Fruit fly (Drosophila melanogaster): Measurements from ENCODE around the gene CG11911.

CG11911 gene

dm6 chr2L:286421-286820 is 34.6 kb downstream of the CG11911 start (continued):
- TF ChIP-seq crol (GFP tag; IDR thresholded peaks at IDR 0.05) (0 out of 2 replicates have a peak, but pooled peaks have one; percentile 11), Ets97D (GFP tag; optimal IDR thresholded peaks at IDR 0.05) (peak; percentile 20), bcd (GFP tag; optimal IDR thresholded peaks at IDR 0.05) (peak; percentile 56), CG11560 (tag; IDR thresholded peaks at IDR 0.05) (no peak; the same call in 2 of the 3 replicates), Scr (GFP tag; IDR thresholded peaks at IDR 0.05; ENCODE audit: partially characterized antibody) (no peak), CG17912 (GFP tag; optimal IDR thresholded peaks at IDR 0.05) (peak; percentile 40), ap (GFP tag; IDR thresholded peaks at IDR 0.05) (peak; percentile 46), Dek (tag; optimal IDR thresholded peaks at IDR 0.05) (peak; percentile 63), BEAF-32 (GFP tag; optimal IDR thresholded peaks at IDR 0.05) (no peak), pros (GFP tag; optimal IDR thresholded peaks at IDR 0.05) (no peak), z (GFP tag; IDR thresholded peaks at IDR 0.05) (no peak), hbn (GFP tag; IDR thresholded peaks at IDR 0.05; ENCODE audit: partially characterized antibody) (no peak), tup (GFP tag; optimal IDR thresholded peaks at IDR 0.05) (peak; percentile 39), CG10543 (GFP tag; optimal IDR thresholded peaks at IDR 0.05) (peak; percentile 74), CG11456 (GFP tag; IDR thresholded peaks at IDR 0.05) (peak; percentile 88), kni (GFP tag; optimal IDR thresholded peaks at IDR 0.05) (no peak), CG34422 (GFP tag; IDR thresholded peaks at IDR 0.05) (peak; percentile 65), CG17361 (GFP tag; IDR thresholded peaks at IDR 0.05) (no peak), pb (GFP tag; optimal IDR thresholded peaks at IDR 0.05) (peak; percentile 15), rib (GFP tag; IDR thresholded peaks at IDR 0.05) (peak; percentile 69; the same call in 1 of the 2 replicates), fd102C (GFP tag; optimal IDR thresholded peaks at IDR 0.05) (no peak), hkb (optimal IDR thresholded peaks at IDR 0.05) (no peak), hkb (GFP tag; IDR thresholded peaks at IDR 0.05) (peak; percentile 75), Sry-β (GFP tag; optimal IDR thresholded peaks at IDR 0.05) (no peak), vvl (GFP tag; IDR thresholded peaks at IDR 0.05) (peak; percentile 84), CG8924 (tag; optimal IDR thresholded peaks at IDR 0.05) (peak; percentile 19), sqz (GFP tag; optimal IDR thresholded peaks at IDR 0.05) (no peak), toy (GFP tag; IDR thresholded peaks at IDR 0.05) (no peak), chinmo (GFP tag; IDR thresholded peaks at IDR 0.05; ENCODE audit: partially characterized antibody) (no peak; the same call in 3 of the 4 replicates), CG17568 (GFP tag; optimal IDR thresholded peaks at IDR 0.05) (peak; percentile 37), Atf6 (GFP tag; IDR thresholded peaks at IDR 0.05) (peak; percentile 82), Hr39 (optimal IDR thresholded peaks at IDR 0.05) (no peak), pita (GFP tag; optimal IDR thresholded peaks at IDR 0.05) (no peak), ewg (GFP tag; optimal IDR thresholded peaks at IDR 0.05) (no peak), CG18011 (GFP tag; optimal IDR thresholded peaks at IDR 0.05) (peak; percentile 24), CG4424 (GFP tag; optimal IDR thresholded peaks at IDR 0.05) (peak; percentile 29), yki (optimal IDR thresholded peaks at IDR 0.05) (no peak), wor (GFP tag; IDR thresholded peaks at IDR 0.05) (no peak), ttk (GFP tag; IDR thresholded peaks at IDR 0.05) (peak; percentile 49; the same call in 1 of the 2 replicates), sens (GFP tag) (peak; percentile 88), nom (GFP tag; optimal IDR thresholded peaks at IDR 0.05) (peak; percentile 91), Awh (GFP tag; IDR thresholded peaks at IDR 0.05) (peak; percentile 53; the same call in 1 of the 2 replicates), wdn (GFP tag; IDR thresholded peaks at IDR 0.05) (peak; percentile 56; the same call in 1 of the 2 replicates), CG3847 (GFP tag; IDR thresholded peaks at IDR 0.05) (peak; percentile 79), CG2129 (GFP tag; IDR thresholded peaks at IDR 0.05; ENCODE audit: partially characterized antibody) (no peak), CG7745 (tag; optimal IDR thresholded peaks at IDR 0.05) (no peak), Elba2 (GFP tag; optimal IDR thresholded peaks at IDR 0.05) (no peak), aop (GFP tag; IDR thresholded peaks at IDR 0.05) (peak; percentile 66), NfI (GFP tag; optimal IDR thresholded peaks at IDR 0.05) (peak; percentile 65), NC2α (GFP tag; optimal IDR thresholded peaks at IDR 0.05) (peak; percentile 26), CG14014 (GFP tag; IDR thresholded peaks at IDR 0.05) (peak; percentile 80), slbo (GFP tag; IDR thresholded peaks at IDR 0.05) (peak; percentile 92)
